Fruit fly (Drosophila melanogaster): ENCODE data around the gene CG9760.

DNA sequence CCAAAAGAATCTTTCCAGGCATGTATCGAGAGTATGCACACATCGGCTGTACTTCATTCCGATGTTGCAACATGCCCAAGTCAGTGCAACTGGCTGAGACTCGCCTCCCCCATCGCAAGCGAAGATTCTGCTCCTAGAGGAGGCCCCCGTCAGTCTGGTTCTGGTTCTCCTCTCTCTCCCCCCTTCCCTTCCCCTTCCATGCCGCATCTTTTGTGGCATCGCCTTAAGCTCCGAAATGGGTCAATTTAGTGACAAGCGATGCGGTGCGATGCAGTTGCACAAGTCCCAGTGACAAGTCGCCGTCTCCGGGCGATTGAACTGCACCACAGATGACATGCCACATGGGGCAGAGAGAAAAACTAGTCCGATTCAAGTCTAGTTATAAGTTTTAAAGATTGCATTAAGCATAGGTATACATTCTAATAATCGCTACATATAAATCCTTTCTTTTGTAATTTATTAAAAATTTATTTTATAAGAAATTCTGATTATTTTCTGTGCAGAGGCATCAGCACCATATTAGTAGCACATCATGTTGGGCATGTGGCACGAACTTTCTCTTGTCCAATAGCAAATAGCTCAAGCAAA, 54.4 kb downstream of the CG9760 start:
- TF ChIP-seq dl (GFP tag; optimal IDR thresholded peaks at IDR 0.05; ENCODE audit: insufficient read depth in 1 of 2, partially characterized antibody in 2 of 2) (no peak), usp (GFP tag; optimal IDR thresholded peaks at IDR 0.05) (no peak), OdsH (GFP tag; optimal IDR thresholded peaks at IDR 0.05) (no peak), lola (GFP tag; optimal IDR thresholded peaks at IDR 0.05) (no peak), woc (GFP tag; optimal IDR thresholded peaks at IDR 0.05) (no peak), rgr (GFP tag; optimal IDR thresholded peaks at IDR 0.05) (no peak), jim (GFP tag; optimal IDR thresholded peaks at IDR 0.05) (no peak), Hr78 (GFP tag; optimal IDR thresholded peaks at IDR 0.05) (no peak), Jra (GFP tag; optimal IDR thresholded peaks at IDR 0.05) (no peak), GATAd (GFP tag; optimal IDR thresholded peaks at IDR 0.05) (no peak)

All from whole organism, wandering third instar larva.